Fruit fly (Drosophila melanogaster) whole organism, embryonic: ENCODE measurements around the gene CG13008.
A peak's percentile ranks its signal among the peaks of the same experiment; 100 is the strongest.

Experiments used
- ATbp ChIP-seq: fragments of 200-800 bp; sonication (Bioruptor generic); optimal IDR thresholded peaks from 2 replicates; lab custom pipeline; 2017; ENCODE audit warnings: missing biosample characterization, mild to moderate bottlenecking, missing genetic modification characterization, missing genetic modification reagents
- Bteb2 ChIP-seq: fragments of 200-800 bp; sonication (Bioruptor generic); optimal IDR thresholded peaks from 2 replicates; lab custom pipeline; 2016; ENCODE audit warnings: missing biosample characterization, missing genetic modification characterization
- CG11723 ChIP-seq: fragments of 200-800 bp; sonication (Bioruptor generic); optimal IDR thresholded peaks from 2 replicates; lab custom pipeline; 2017; ENCODE audit warnings: missing biosample characterization, mild to moderate bottlenecking, missing genetic modification characterization
- CG12236 ChIP-seq: fragments of 200-800 bp; sonication (Bioruptor generic); optimal IDR thresholded peaks from 2 replicates; lab custom pipeline; 2016; ENCODE audit warnings: missing biosample characterization, missing genetic modification characterization
- CG12769 ChIP-seq: fragments of 200-800 bp; sonication (Bioruptor generic); optimal IDR thresholded peaks from 2 replicates; lab custom pipeline; 2019; ENCODE audit warnings: missing biosample characterization, mild to moderate bottlenecking, missing genetic modification characterization, moderate library complexity
- CG14050 ChIP-seq: fragments of 200-800 bp; sonication (Bioruptor generic); IDR thresholded peaks from 3 replicates; pipeline ENCODE4 v1.3.6; 2022; ENCODE audit warnings: missing biosample characterization, missing genetic modification characterization
- CG1529 ChIP-seq: fragments of 200-800 bp; sonication (Bioruptor generic); optimal IDR thresholded peaks from 3 replicates; lab custom pipeline; 2018; ENCODE audit warnings: missing biosample characterization, missing genetic modification characterization
- CG15479 ChIP-seq: fragments of 200-800 bp; sonication (Bioruptor generic); optimal IDR thresholded peaks from 3 replicates; lab custom pipeline; 2019; ENCODE audit warnings: missing biosample characterization, mild to moderate bottlenecking, missing genetic modification characterization, moderate library complexity
- CG18764 ChIP-seq: fragments of 200-800 bp; sonication (Bioruptor generic); optimal IDR thresholded peaks from 3 replicates; lab custom pipeline; 2016; ENCODE audit warnings: missing biosample characterization, missing genetic modification characterization
- CG2678 ChIP-seq: fragments of 200-800 bp; sonication (Bioruptor generic); optimal IDR thresholded peaks from 3 replicates; lab custom pipeline; 2019; ENCODE audit warnings: missing biosample characterization, mild to moderate bottlenecking, missing genetic modification characterization, moderate library complexity
- CG30403 ChIP-seq: fragments of 200-800 bp; sonication (Bioruptor generic); optimal IDR thresholded peaks from 3 replicates; lab custom pipeline; 2016; ENCODE audit warnings: missing biosample characterization, missing genetic modification characterization
- CG3163 ChIP-seq: fragments of 200-800 bp; sonication (Bioruptor generic); optimal IDR thresholded peaks from 3 replicates; lab custom pipeline; 2016; ENCODE audit warnings: missing biosample characterization, missing genetic modification characterization
- CG34376 ChIP-seq: fragments of 200-800 bp; sonication (Bioruptor generic); optimal IDR thresholded peaks from 2 replicates; lab custom pipeline; 2018; ENCODE audit warnings: missing biosample characterization, mild to moderate bottlenecking, missing genetic modification characterization
- CG3847 ChIP-seq: fragments of 200-800 bp; sonication (Bioruptor generic); IDR thresholded peaks from 2 replicates; pipeline ENCODE4 v1.3.6; 2022; ENCODE audit warnings: missing biosample characterization, missing genetic modification characterization
- CG4707 ChIP-seq: fragments of 200-800 bp; sonication (Bioruptor generic); optimal IDR thresholded peaks from 2 replicates; lab custom pipeline; 2018; ENCODE audit warnings: missing biosample characterization, mild to moderate bottlenecking, missing genetic modification characterization, moderate library complexity
- CG6683 ChIP-seq: fragments of 200-800 bp; sonication (Bioruptor generic); optimal IDR thresholded peaks from 2 replicates; lab custom pipeline; 2017; ENCODE audit warnings: missing biosample characterization, mild to moderate bottlenecking, missing genetic modification characterization, missing genetic modification reagents
- CG9437 ChIP-seq: fragments of 200-800 bp; sonication (Bioruptor generic); optimal IDR thresholded peaks from 2 replicates; lab custom pipeline; 2018; ENCODE audit warnings: missing biosample characterization, mild to moderate bottlenecking, missing genetic modification characterization
- CG9609 ChIP-seq: fragments of 200-800 bp; sonication (Bioruptor generic); optimal IDR thresholded peaks from 3 replicates; lab custom pipeline; 2016; ENCODE audit warnings: missing biosample characterization, missing genetic modification characterization
- CTCF ChIP-seq: fragments of 200-800 bp; sonication (Bioruptor generic); optimal IDR thresholded peaks from 2 replicates; lab custom pipeline; 2017; ENCODE audit warnings: missing biosample characterization, mild to moderate bottlenecking, missing genetic modification characterization, moderate library complexity
- Chrac-16 ChIP-seq: fragments of 200-800 bp; sonication (Bioruptor generic); optimal IDR thresholded peaks from 3 replicates; lab custom pipeline; 2016; ENCODE audit warnings: missing biosample characterization, missing genetic modification characterization
- Dbx ChIP-seq: fragments of 200-800 bp; sonication (Bioruptor generic); IDR thresholded peaks from 3 replicates; pipeline ENCODE4 v1.3.6; 2022; ENCODE audit warnings: missing biosample characterization, missing genetic modification characterization
- Ets65A ChIP-seq: fragments of 200-800 bp; sonication (Bioruptor generic); peaks from one replicate; lab custom pipeline; 2016; ENCODE audit warnings: missing biosample characterization, missing genetic modification characterization
- GATAe ChIP-seq: fragments of 200-800 bp; sonication (Bioruptor generic); conservative IDR thresholded peaks from 2 replicates; pipeline ENCODE4 v1.3.6; 2022; ENCODE audit warnings: missing biosample characterization, missing genetic modification characterization
- Gug ChIP-seq: fragments of 200-800 bp; sonication (Bioruptor generic); IDR thresholded peaks from 4 replicates; pipeline ENCODE4 v1.3.6; 2022; ENCODE audit warnings: missing biosample characterization, missing genetic modification characterization
- Nf-YB ChIP-seq: fragments of 200-800 bp; sonication (Bioruptor generic); optimal IDR thresholded peaks from 3 replicates; lab custom pipeline; 2019; ENCODE audit warnings: missing biosample characterization, mild to moderate bottlenecking, missing genetic modification characterization, moderate library complexity
- Nf-YC ChIP-seq: fragments of 200-800 bp; optimal IDR thresholded peaks from 3 replicates; lab custom pipeline; 2019; ENCODE audit warnings: missing biosample characterization, mild to moderate bottlenecking, missing genetic modification characterization, moderate library complexity
- Optix ChIP-seq: fragments of 200-800 bp; sonication (Bioruptor generic); IDR thresholded peaks from 3 replicates; pipeline ENCODE4 v1.3.6; 2022; ENCODE audit warnings: missing biosample characterization, missing genetic modification characterization
- PHDP ChIP-seq: fragments of 200-800 bp; sonication (Bioruptor generic); optimal IDR thresholded peaks from 3 replicates; lab custom pipeline; 2018; ENCODE audit warnings: missing biosample characterization, mild to moderate bottlenecking, missing genetic modification characterization, moderate library complexity
- Rfx ChIP-seq: fragments of 200-800 bp; sonication (Bioruptor generic); IDR thresholded peaks from 2 replicates; pipeline ENCODE4 v1.3.6; 2022; ENCODE audit warnings: missing biosample characterization, missing genetic modification characterization
- Six4 ChIP-seq: fragments of 200-800 bp; sonication (Bioruptor generic); optimal IDR thresholded peaks from 2 replicates; lab custom pipeline; 2016; ENCODE audit warnings: missing biosample characterization, missing genetic modification characterization
- Spps ChIP-seq: fragments of 200-800 bp; sonication (Bioruptor generic); optimal IDR thresholded peaks from 2 replicates; lab custom pipeline; 2018; ENCODE audit warnings: missing biosample characterization, mild to moderate bottlenecking, missing genetic modification characterization
- bsh ChIP-seq, 2 experiments: fragments of 200-800 bp; sonication (Bioruptor generic); optimal IDR thresholded peaks; 2 replicates each; lab custom pipeline; 2017 to 2018; ENCODE audit warnings: mild to moderate bottlenecking in 2 of 2, missing biosample characterization in 2 of 2, missing genetic modification characterization in 2 of 2, moderate library complexity in 1 of 2
- btn ChIP-seq: fragments of 200-800 bp; sonication (Bioruptor generic); optimal IDR thresholded peaks from 2 replicates; lab custom pipeline; 2016; ENCODE audit warnings: missing biosample characterization, missing genetic modification characterization
- corto ChIP-seq: fragments of 200-800 bp; sonication (Bioruptor generic); optimal IDR thresholded peaks from 2 replicates; lab custom pipeline; 2016; ENCODE audit warnings: missing biosample characterization, mild to moderate bottlenecking, missing genetic modification characterization, moderate library complexity
- crc ChIP-seq: fragments of 200-800 bp; sonication (Bioruptor generic); optimal IDR thresholded peaks from 2 replicates; lab custom pipeline; 2016; ENCODE audit warnings: missing biosample characterization, missing genetic modification characterization
- danr ChIP-seq: fragments of 200-800 bp; sonication (Bioruptor generic); IDR thresholded peaks from 2 replicates; pipeline ENCODE4 v1.3.6; 2022; ENCODE audit warnings: missing biosample characterization, missing genetic modification characterization
- dmrt11E ChIP-seq: fragments of 200-800 bp; sonication (Bioruptor generic); optimal IDR thresholded peaks from 3 replicates; lab custom pipeline; 2018; ENCODE audit warnings: missing biosample characterization, mild to moderate bottlenecking, missing genetic modification characterization, moderate library complexity
- dysf ChIP-seq: fragments of 200-800 bp; sonication (Bioruptor generic); IDR thresholded peaks from 3 replicates; pipeline ENCODE4 v1.3.6; 2022; ENCODE audit warnings: missing biosample characterization, missing genetic modification characterization
- ems ChIP-seq: fragments of 200-800 bp; sonication (Bioruptor generic); optimal IDR thresholded peaks from 3 replicates; lab custom pipeline; 2016; ENCODE audit warnings: missing biosample characterization, missing genetic modification characterization
- fd96Cb ChIP-seq: fragments of 200-800 bp; sonication (Bioruptor generic); optimal IDR thresholded peaks from 2 replicates; lab custom pipeline; 2018; ENCODE audit warnings: missing biosample characterization, mild to moderate bottlenecking, missing genetic modification characterization, moderate library complexity
- gro ChIP-seq: fragments of 200-800 bp; sonication (Bioruptor generic); optimal IDR thresholded peaks from 2 replicates; lab custom pipeline; 2016; ENCODE audit warnings: missing biosample characterization, missing genetic modification characterization
- insv ChIP-seq, 2 experiments: fragments of 200-800 bp; sonication (Bioruptor generic); optimal IDR thresholded peaks; 3 replicates each; lab custom pipeline; 2016 to 2018; ENCODE audit warnings: missing biosample characterization in 2 of 2, missing genetic modification characterization in 2 of 2
- jumu ChIP-seq: fragments of 200-800 bp; sonication (Bioruptor generic); optimal IDR thresholded peaks from 3 replicates; lab custom pipeline; 2016; ENCODE audit warnings: missing biosample characterization, missing genetic modification characterization
- kah ChIP-seq: fragments of 200-800 bp; sonication (Bioruptor generic); optimal IDR thresholded peaks from 2 replicates; lab custom pipeline; 2018; ENCODE audit warnings: missing biosample characterization, mild to moderate bottlenecking, missing genetic modification characterization
- lab ChIP-seq: fragments of 200-800 bp; sonication (Bioruptor generic); optimal IDR thresholded peaks from 3 replicates; lab custom pipeline; 2017; ENCODE audit warnings: missing biosample characterization, missing genetic modification characterization, mild to moderate bottlenecking, moderate library complexity, missing genetic modification reagents
- luna ChIP-seq: fragments of 200-800 bp; sonication (Bioruptor generic); optimal IDR thresholded peaks from 2 replicates; lab custom pipeline; 2016; ENCODE audit warnings: missing biosample characterization, missing genetic modification characterization
- schlank ChIP-seq: fragments of 200-800 bp; sonication (Bioruptor generic); optimal IDR thresholded peaks from 2 replicates; lab custom pipeline; 2018; ENCODE audit warnings: missing biosample characterization, mild to moderate bottlenecking, missing genetic modification characterization
- sd ChIP-seq: fragments of 200-800 bp; sonication (Bioruptor generic); optimal IDR thresholded peaks from 3 replicates; lab custom pipeline; 2018; ENCODE audit warnings: missing biosample characterization, mild to moderate bottlenecking, missing genetic modification characterization, moderate library complexity
- unpg ChIP-seq: fragments of 200-800 bp; sonication (Bioruptor generic); optimal IDR thresholded peaks from 3 replicates; lab custom pipeline; 2018; ENCODE audit warnings: missing biosample characterization, mild to moderate bottlenecking, missing genetic modification characterization, moderate library complexity

The CG13008 gene

dm6 chrX:16750712-16751578 lies 39.8 kb downstream of the CG13008 start (continued):
- TF ChIP-seq CG34376 (GFP tag; lab: Kevin White, UChicago) (peak; percentile 53), CG30403 (GFP tag; lab: Kevin White, UChicago) (peak; percentile 66), dmrt11E (tag; lab: Kevin White, UChicago) (peak; percentile 78), CG3847 (GFP tag; lab: Robert Waterston, UW) (0 out of 2 replicates have a peak, but pooled peaks have one; percentile 32), Optix (GFP tag; lab: Robert Waterston, UW) (no peak), CG2678 (peak; percentile 87), ems (GFP tag; lab: Kevin White, UChicago) (no peak), Spps (tag; lab: Kevin White, UChicago) (peak; percentile 63), jumu (GFP tag; lab: Kevin White, UChicago) (no peak), CG12769 (tag; lab: Kevin White, UChicago) (peak; percentile 18), CG1529 (GFP tag; lab: Kevin White, UChicago) (peak; percentile 50), Rfx (GFP tag; lab: Robert Waterston, UW) (peak; percentile 70), Ets65A (GFP tag; lab: Kevin White, UChicago) (peak; percentile 90), danr (no peak; the same call in 1 of the 2 replicates), insv (GFP tag; optimal IDR thresholded peaks at IDR 0.05; lab: Kevin White, UChicago) (peak in 1 of 2 experiments; percentile 28), CTCF (GFP tag; lab: Kevin White, UChicago) (no peak), CG9437 (peak; percentile 53), Dbx (no peak), ATbp (GFP tag; lab: Kevin White, UChicago) (peak; percentile 73), dysf (GFP tag; lab: Robert Waterston, UW) (peak; percentile 74; the same call in 2 of the 3 replicates), CG9609 (no peak), CG11723 (GFP tag; lab: Kevin White, UChicago) (peak; percentile 63), GATAe (GFP tag; lab: Robert Waterston, UW) (no peak), PHDP (peak; percentile 84), Bteb2 (GFP tag; lab: Kevin White, UChicago) (peak; percentile 13), Six4 (GFP tag; lab: Kevin White, UChicago) (peak; percentile 48), CG6683 (GFP tag; lab: Kevin White, UChicago) (peak; percentile 35), CG4707 (peak; percentile 5), Nf-YB (GFP tag; lab: Kevin White, UChicago) (peak; percentile 58), CG18764 (GFP tag; lab: Kevin White, UChicago) (no peak), CG15479 (GFP tag; lab: Kevin White, UChicago) (peak; percentile 30), CG12236 (no peak), kah (GFP tag; lab: Kevin White, UChicago) (peak; percentile 52), lab (GFP tag; lab: Kevin White, UChicago) (peak; percentile 73), Nf-YC (tag; lab: Kevin White, UChicago) (peak; percentile 76), unpg (GFP tag; lab: Kevin White, UChicago) (peak; percentile 79), btn (GFP tag; lab: Kevin White, UChicago) (no peak), gro (GFP tag; lab: Kevin White, UChicago) (peak; percentile 50), CG14050 (GFP tag; lab: Robert Waterston, UW) (peak; percentile 42; the same call in 1 of the 3 replicates), corto (GFP tag; lab: Kevin White, UChicago) (peak; percentile 78), sd (tag; lab: Kevin White, UChicago) (peak; percentile 45), fd96Cb (tag; lab: Kevin White, UChicago) (peak; percentile 71), Chrac-16 (GFP tag; lab: Kevin White, UChicago) (peak; percentile 59), schlank (peak; percentile 16), luna (GFP tag; lab: Kevin White, UChicago) (no peak), CG3163 (no peak), Gug (GFP tag; lab: Robert Waterston, UW) (no peak), crc (GFP tag; lab: Kevin White, UChicago) (no peak), bsh (GFP tag; optimal IDR thresholded peaks at IDR 0.05; lab: Kevin White, UChicago) (peak; percentile 77 to 97)
